Fruit fly (Drosophila melanogaster) whole organism, adult: ENCODE data around the gene CG9667.

ENCODE experiments used
- CG11617 ChIP-seq: fragments of 200-800 bp; sonication (Bioruptor generic); optimal IDR thresholded peaks from 2 replicates; lab custom pipeline; 2017; ENCODE audit warnings: mild to moderate bottlenecking, missing biosample characterization, missing genetic modification reagents, missing genetic modification characterization
- CG12768 ChIP-seq: fragments of 200-800 bp; sonication (Bioruptor generic); optimal IDR thresholded peaks from 2 replicates; lab custom pipeline; 2017; ENCODE audit warnings: missing biosample characterization, missing genetic modification characterization, mild to moderate bottlenecking, moderate library complexity, missing genetic modification reagents
- CG14711 ChIP-seq: fragments of 200-800 bp; sonication (Bioruptor generic); optimal IDR thresholded peaks from 2 replicates; lab custom pipeline; 2018; ENCODE audit warnings: missing biosample characterization, mild to moderate bottlenecking, missing genetic modification characterization, moderate library complexity
- CG1620 ChIP-seq: fragments of 200-800 bp; sonication (Bioruptor generic); optimal IDR thresholded peaks from 2 replicates; lab custom pipeline; 2016; ENCODE audit warnings: missing biosample characterization, missing genetic modification characterization
- CG5204 ChIP-seq: fragments of 200-800 bp; sonication (Bioruptor generic); optimal IDR thresholded peaks from 2 replicates; lab custom pipeline; 2016; ENCODE audit warnings: missing biosample characterization, missing genetic modification characterization
- CG7045 ChIP-seq: fragments of 200-800 bp; sonication (Bioruptor generic); optimal IDR thresholded peaks from 2 replicates; lab custom pipeline; 2017; ENCODE audit warnings: missing biosample characterization, mild to moderate bottlenecking, missing genetic modification characterization
- CG7101 ChIP-seq: fragments of 200-800 bp; sonication (Bioruptor generic); optimal IDR thresholded peaks from 2 replicates; lab custom pipeline; 2018; ENCODE audit warnings: missing biosample characterization, mild to moderate bottlenecking, missing genetic modification characterization, moderate library complexity
- Clk ChIP-seq: fragments of 200-800 bp; sonication (Bioruptor generic); optimal IDR thresholded peaks from 2 replicates; lab custom pipeline; 2017; ENCODE audit warnings: missing biosample characterization, missing genetic modification characterization
- Crg-1 ChIP-seq: fragments of 200-800 bp; sonication (Bioruptor generic); optimal IDR thresholded peaks from 2 replicates; lab custom pipeline; 2016; ENCODE audit warnings: missing biosample characterization, missing genetic modification characterization
- Hr96 ChIP-seq: fragments of 200-800 bp; sonication (Bioruptor generic); optimal IDR thresholded peaks from 2 replicates; lab custom pipeline; 2016; ENCODE audit warnings: missing biosample characterization, missing genetic modification characterization
- Mnt ChIP-seq: fragments of 200-800 bp; sonication (Bioruptor generic); optimal IDR thresholded peaks from 2 replicates; lab custom pipeline; 2016; ENCODE audit warnings: missing biosample characterization, mild to moderate bottlenecking, missing genetic modification characterization
- bab1 ChIP-seq: fragments of 200-800 bp; sonication (Bioruptor generic); optimal IDR thresholded peaks from 3 replicates; lab custom pipeline; 2019; ENCODE audit warnings: missing biosample characterization, mild to moderate bottlenecking, missing genetic modification characterization, moderate library complexity
- cic ChIP-seq: fragments of 200-800 bp; sonication (Bioruptor generic); optimal IDR thresholded peaks from 2 replicates; lab custom pipeline; 2017; ENCODE audit warnings: missing biosample characterization, mild to moderate bottlenecking, missing genetic modification characterization, moderate library complexity
- cnc ChIP-seq, 2 experiments: fragments of >200 bp; optimal IDR thresholded peaks; 2 replicates each; lab custom pipeline; 2017
- ovo ChIP-seq: fragments of 200-800 bp; sonication (Bioruptor generic); optimal IDR thresholded peaks from 2 replicates; lab custom pipeline; 2016; ENCODE audit warnings: missing biosample characterization, missing genetic modification characterization
- pad ChIP-seq: fragments of 200-800 bp; sonication (Bioruptor generic); optimal IDR thresholded peaks from 3 replicates; lab custom pipeline; 2017; ENCODE audit warnings: missing biosample characterization, missing genetic modification characterization, mild to moderate bottlenecking, moderate library complexity, missing genetic modification reagents
- tj ChIP-seq: fragments of 200-800 bp; sonication (Bioruptor generic); optimal IDR thresholded peaks from 3 replicates; lab custom pipeline; 2017; ENCODE audit warnings: missing biosample characterization, mild to moderate bottlenecking, missing genetic modification characterization, moderate library complexity
- toe ChIP-seq: fragments of 200-800 bp; sonication (Bioruptor generic); optimal IDR thresholded peaks from 2 replicates; lab custom pipeline; 2016; ENCODE audit warnings: missing biosample characterization, missing genetic modification characterization

Gene CG9667

dm6 chr3R:8158328-8158727, 32.2 kb upstream of the CG9667 start:
- no peak for TF ChIP-seq CG11617 (GFP tag; lab: Kevin White, UChicago)
- no peak for TF ChIP-seq Hr96
- TF ChIP-seq CG12768 (GFP tag; lab: Kevin White, UChicago), result no peak
- no peak for TF ChIP-seq CG5204 (GFP tag; lab: Kevin White, UChicago)
- TF ChIP-seq Clk, result no peak
- TF ChIP-seq Crg-1, result no peak
- no peak for TF ChIP-seq cic
- TF ChIP-seq pad (GFP tag; lab: Kevin White, UChicago), result no peak
- TF ChIP-seq ovo, result no peak
- no peak for TF ChIP-seq CG7045
- TF ChIP-seq CG7101 (tag; lab: Kevin White, UChicago), result no peak
- no peak for TF ChIP-seq toe (GFP tag; lab: Kevin White, UChicago)
- no peak for TF ChIP-seq CG1620 (GFP tag; lab: Kevin White, UChicago)

DNA sequence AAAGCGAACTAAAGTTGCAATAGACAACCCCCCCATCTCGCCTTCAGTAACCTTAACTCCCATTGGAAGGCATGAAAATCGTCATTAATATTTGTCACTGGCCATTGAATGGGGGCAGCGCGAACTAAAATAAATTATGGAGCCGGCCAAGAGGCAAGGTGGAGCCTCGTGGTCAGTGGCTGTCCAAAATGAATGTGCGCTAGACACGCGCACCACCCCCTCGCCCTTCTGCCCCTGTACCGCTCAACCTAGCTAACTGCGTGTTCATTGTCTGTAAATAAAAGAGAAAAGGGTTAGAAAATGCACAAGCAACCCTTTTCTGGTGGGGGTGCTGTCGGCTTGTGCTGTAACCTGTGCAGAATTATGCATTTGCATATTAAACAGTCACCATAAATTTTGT, 31.1 kb upstream of the CG9667 start:
- TF ChIP-seq Mnt (GFP tag; lab: Kevin White, UChicago) (no peak), CG7045 (no peak), CG5204 (GFP tag; lab: Kevin White, UChicago) (no peak), toe (GFP tag; lab: Kevin White, UChicago) (no peak)

dm6 chr3R:8155735-8156670, 29.8 kb upstream of the CG9667 start:
- TF ChIP-seq bab1 (GFP tag; lab: Kevin White, UChicago), result no peak
- TF ChIP-seq CG11617 (GFP tag; lab: Kevin White, UChicago), result no peak
- no peak for TF ChIP-seq Clk
- no peak for TF ChIP-seq CG7101 (tag; lab: Kevin White, UChicago)
- no peak for TF ChIP-seq CG7045

- TF ChIP-seq CG14711 (tag; lab: Kevin White, UChicago) (no peak), CG12768 (GFP tag; lab: Kevin White, UChicago) (no peak)
These were observed 27.9 kb upstream of the CG9667 start for dm6 chr3R:8153958-8154606.

dm6 chr3R:8152578-8153191, 26.5 kb upstream of the CG9667 start:
- TF ChIP-seq cnc (optimal IDR thresholded peaks at IDR 0.05; lab: Kevin White, UChicago) (no peak), CG5204 (GFP tag; lab: Kevin White, UChicago) (no peak)

DNA sequence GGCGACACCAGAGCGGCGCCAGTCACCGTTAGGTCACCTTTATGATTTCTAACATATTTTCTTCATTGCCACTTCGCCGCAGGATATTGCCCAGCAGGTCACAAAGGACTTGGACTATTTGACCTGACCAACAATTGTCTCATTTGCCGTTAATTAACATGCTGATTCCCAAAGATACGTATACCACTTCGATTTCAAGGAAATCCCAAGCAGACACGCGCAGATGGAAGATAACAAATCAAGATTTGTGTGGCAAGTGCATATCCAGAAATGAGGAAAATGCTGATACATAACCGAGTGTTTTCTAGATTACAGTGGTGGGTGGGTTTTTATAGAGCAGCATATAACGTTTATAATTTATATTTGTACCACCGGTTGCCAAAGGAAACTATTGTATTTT, 25.0 kb upstream of the CG9667 start:
- TF ChIP-seq CG14711 (tag; lab: Kevin White, UChicago) (no peak), pad (GFP tag; lab: Kevin White, UChicago) (no peak), CG7045 (no peak), CG5204 (GFP tag; lab: Kevin White, UChicago) (no peak)

DNA sequence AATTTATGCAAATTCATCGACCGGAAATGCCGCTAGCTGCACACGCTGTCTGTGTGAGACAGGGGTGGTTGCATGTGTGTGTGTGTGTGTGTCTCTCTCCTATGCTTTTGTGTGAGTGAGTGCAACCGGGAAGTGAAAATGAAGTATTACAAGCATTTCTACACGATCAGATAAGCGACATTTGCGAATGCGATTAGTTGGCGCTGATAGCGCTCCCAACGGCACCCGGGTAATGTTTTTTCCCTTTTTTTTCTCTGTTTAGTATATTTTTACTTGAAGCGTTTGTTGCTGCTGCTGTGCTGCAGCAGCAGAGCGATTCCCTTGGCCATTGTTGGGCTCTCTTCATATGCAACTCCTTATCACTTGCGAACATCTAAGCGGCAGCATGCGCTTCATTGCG, 23.8 kb upstream of the CG9667 start:
- no peak for TF ChIP-seq cnc (optimal IDR thresholded peaks at IDR 0.05; lab: Kevin White, UChicago)
- no peak for TF ChIP-seq toe (GFP tag; lab: Kevin White, UChicago)

DNA sequence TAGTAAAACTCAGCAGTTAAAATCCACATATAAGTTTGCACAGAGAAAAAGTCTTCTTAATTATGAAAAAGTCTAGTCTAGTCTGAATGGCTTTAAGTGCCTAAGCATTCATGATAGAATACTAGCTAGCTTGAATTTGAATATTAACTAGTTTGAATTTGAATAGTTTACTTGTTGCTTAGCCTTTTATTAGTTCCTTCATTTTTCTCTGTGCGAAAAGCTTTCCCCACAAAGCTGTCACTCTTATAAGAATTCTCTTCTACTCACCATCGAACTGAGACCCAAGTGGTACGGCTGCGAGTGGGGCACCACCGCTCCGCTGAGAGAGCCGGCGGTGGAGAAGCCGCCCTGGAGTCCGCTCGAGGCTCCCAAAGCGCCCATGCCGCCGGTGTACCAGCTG, 22.8 kb upstream of the CG9667 start:
- TF ChIP-seq CG7045 (no peak), cic (no peak)

DNA sequence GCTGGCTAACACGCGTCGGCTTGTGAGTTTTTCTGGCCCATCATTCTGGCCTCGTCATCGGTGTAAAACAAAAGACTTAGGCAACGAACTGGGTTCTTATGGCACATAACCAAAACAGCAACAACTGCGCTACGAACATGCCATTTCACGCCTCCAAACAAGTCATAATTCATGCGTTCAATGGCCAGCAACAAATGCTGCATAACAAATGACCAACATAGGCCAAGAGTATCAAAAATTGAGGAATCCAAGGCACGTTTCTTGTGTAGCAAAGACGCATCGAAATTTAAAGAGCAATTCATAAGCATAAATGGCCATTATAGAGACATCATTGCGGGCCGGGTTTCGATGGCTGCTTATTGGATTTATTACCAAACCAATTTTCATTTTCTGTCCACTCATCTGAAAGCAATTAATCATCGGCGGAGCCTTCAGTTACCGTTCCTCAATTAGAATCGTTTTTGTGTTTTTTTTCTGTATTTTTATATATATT, 20.8 kb upstream of the CG9667 start:
- TF ChIP-seq CG7045 (no peak), toe (GFP tag; lab: Kevin White, UChicago) (no peak), cic (no peak), cnc (optimal IDR thresholded peaks at IDR 0.05; lab: Kevin White, UChicago) (no peak), CG5204 (GFP tag; lab: Kevin White, UChicago) (no peak), CG12768 (GFP tag; lab: Kevin White, UChicago) (no peak), tj (GFP tag; lab: Kevin White, UChicago) (no peak), ovo (no peak), CG14711 (tag; lab: Kevin White, UChicago) (no peak), CG11617 (GFP tag; lab: Kevin White, UChicago) (no peak), Crg-1 (no peak), Hr96 (no peak), CG7101 (tag; lab: Kevin White, UChicago) (no peak), pad (GFP tag; lab: Kevin White, UChicago) (no peak), Mnt (GFP tag; lab: Kevin White, UChicago) (no peak)
